Worm (Caenorhabditis elegans): ENCODE measurements around the gene hhat-1.

The hhat-1 gene

DNA sequence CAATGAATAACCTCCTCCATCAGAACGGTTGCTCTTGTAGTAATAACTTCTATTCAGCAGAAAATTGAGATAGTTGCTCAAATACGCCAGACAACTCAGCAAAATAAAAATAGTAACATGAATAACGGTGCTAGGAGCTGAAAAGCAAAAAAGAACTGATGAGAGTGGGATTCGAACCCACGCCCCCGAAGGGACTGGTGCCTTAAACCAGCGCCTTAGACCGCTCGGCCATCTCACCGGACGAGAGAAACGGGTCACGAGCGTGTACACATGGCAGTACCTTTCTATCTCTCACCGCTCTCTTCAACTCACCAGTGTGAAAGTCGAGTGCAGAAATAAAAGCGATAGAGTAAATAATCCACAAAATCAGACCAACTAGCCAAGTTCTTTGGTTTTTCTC is 43.1 kb upstream of the hhat-1 start (continued):
- TF ChIP-seq ztf-11 (tag; optimal IDR thresholded peaks at IDR 0.05), result peak in 1 of 2 experiments; percentile 37
- TF ChIP-seq isw-1 (GFP tag; IDR thresholded peaks at IDR 0.05), result peak; percentile 59
- TF ChIP-seq nhr-77 (tag; optimal IDR thresholded peaks at IDR 0.05), result peak; percentile 87
- no peak for TF ChIP-seq ceh-63 (GFP tag; optimal IDR thresholded peaks at IDR 0.05)
- TF ChIP-seq zip-4 (GFP tag; optimal IDR thresholded peaks at IDR 0.05), result no peak
- TF ChIP-seq nhr-90 (tag; optimal IDR thresholded peaks at IDR 0.05; ENCODE audit: poor library complexity), result peak; percentile 39
- no peak for TF ChIP-seq vab-15 (tag; optimal IDR thresholded peaks at IDR 0.05)
- TF ChIP-seq jun-1 (tag; optimal IDR thresholded peaks at IDR 0.05), result no peak
- TF ChIP-seq tbx-2 (tag; optimal IDR thresholded peaks at IDR 0.05), result no peak
- TF ChIP-seq ceh-90 (tag; optimal IDR thresholded peaks at IDR 0.05), result no peak
- TF ChIP-seq sup-37 (GFP tag; optimal IDR thresholded peaks at IDR 0.05), result no peak
- peak; percentile 71 for TF ChIP-seq unc-130 (tag; optimal IDR thresholded peaks at IDR 0.05)
- TF ChIP-seq hlh-4 (tag; optimal IDR thresholded peaks at IDR 0.05), result no peak
- peak; percentile 71 for TF ChIP-seq snu-23 (GFP tag; optimal IDR thresholded peaks at IDR 0.05)
- TF ChIP-seq nhr-76 (tag; optimal IDR thresholded peaks at IDR 0.05), result no peak
- no peak for TF ChIP-seq aha-1 (tag; optimal IDR thresholded peaks at IDR 0.05)
- TF ChIP-seq fos-1 (tag; optimal IDR thresholded peaks at IDR 0.05), result no peak
- peak; percentile 38 for TF ChIP-seq C16A3.4 (tag; optimal IDR thresholded peaks at IDR 0.05)
- no peak for TF ChIP-seq fkh-10 (GFP tag; optimal IDR thresholded peaks at IDR 0.05)
- TF ChIP-seq nhr-11 (tag; optimal IDR thresholded peaks at IDR 0.05), result no peak
- no peak for TF ChIP-seq lin-15B (tag; optimal IDR thresholded peaks at IDR 0.05)
- peak; percentile 74 for TF ChIP-seq rnt-1 (tag; optimal IDR thresholded peaks at IDR 0.05)
- peak; percentile 66 for TF ChIP-seq nhr-19 (GFP tag; conservative IDR thresholded peaks at IDR 0.05)
- TF ChIP-seq fkh-4 (tag; optimal IDR thresholded peaks at IDR 0.05; ENCODE audit: borderline replicate concordance), result no peak
- TF ChIP-seq unc-98 (GFP tag; IDR thresholded peaks at IDR 0.05), result no peak
- peak; percentile 29 for TF ChIP-seq ceh-8 (GFP tag; optimal IDR thresholded peaks at IDR 0.05)
- TF ChIP-seq elt-2 (tag; optimal IDR thresholded peaks at IDR 0.05), result no peak
- no peak for TF ChIP-seq pag-3 (tag; optimal IDR thresholded peaks at IDR 0.05; ENCODE audit: borderline replicate concordance, insufficient read depth)
- no peak for TF ChIP-seq nhr-85 (tag)
- TF ChIP-seq ama-1 (optimal IDR thresholded peaks at IDR 0.05), result no peak
- no peak for TF ChIP-seq lsy-2 (tag; optimal IDR thresholded peaks at IDR 0.05)
- no peak for TF ChIP-seq C04F5.9 (tag; optimal IDR thresholded peaks at IDR 0.05)
- TF ChIP-seq unc-30 (tag; optimal IDR thresholded peaks at IDR 0.05), result no peak
- TF ChIP-seq sox-4 (tag; optimal IDR thresholded peaks at IDR 0.05), result no peak
- peak; percentile 39 for TF ChIP-seq fkh-8 (tag; optimal IDR thresholded peaks at IDR 0.05)
- peak; percentile 21 for TF ChIP-seq lir-3 (tag; optimal IDR thresholded peaks at IDR 0.05; ENCODE audit: poor library complexity)
- no peak for TF ChIP-seq lin-13 (GFP tag; optimal IDR thresholded peaks at IDR 0.05)
- no peak for TF ChIP-seq nhr-71 (tag; optimal IDR thresholded peaks at IDR 0.05)
- peak; percentile 11 for TF ChIP-seq F16B12.6 (tag; optimal IDR thresholded peaks at IDR 0.05)
- no peak for TF ChIP-seq nhr-28 (tag; optimal IDR thresholded peaks at IDR 0.05)
- peak; percentile 49 to 50 for TF ChIP-seq efl-1 (optimal IDR thresholded peaks at IDR 0.05)
- peak; percentile 34 to 94 for TF ChIP-seq efl-1 (GFP tag; optimal IDR thresholded peaks at IDR 0.05 in 1 of 2)
- peak; percentile 90 for TF ChIP-seq snpc-4 (tag; optimal IDR thresholded peaks at IDR 0.05)
- no peak for TF ChIP-seq C34B4.2 (tag; optimal IDR thresholded peaks at IDR 0.05)
- no peak for TF ChIP-seq egl-27 (tag; optimal IDR thresholded peaks at IDR 0.05)
- peak; percentile 24 for TF ChIP-seq xbp-1 (tag; optimal IDR thresholded peaks at IDR 0.05)
- no peak for TF ChIP-seq zag-1 (tag; optimal IDR thresholded peaks at IDR 0.05)
- TF ChIP-seq sptf-1 (tag; optimal IDR thresholded peaks at IDR 0.05), result no peak
- TF ChIP-seq ets-5 (GFP tag; IDR thresholded peaks at IDR 0.05), result 0 out of 2 replicates have a peak, but pooled peaks have one; percentile 47
- no peak for TF ChIP-seq lin-39 (tag; optimal IDR thresholded peaks at IDR 0.05)
- TF ChIP-seq lin-35 (GFP tag; optimal IDR thresholded peaks at IDR 0.05), result peak; percentile 52 to 69
- TF ChIP-seq hpl-2 (GFP tag; optimal IDR thresholded peaks at IDR 0.05), result no peak
- TF ChIP-seq skn-1 (tag; optimal IDR thresholded peaks at IDR 0.05), result peak; percentile 31
- no peak for TF ChIP-seq nhr-12 (tag; optimal IDR thresholded peaks at IDR 0.05)
- TF ChIP-seq ztf-4 (tag; optimal IDR thresholded peaks at IDR 0.05), result no peak
